Fruit fly (Drosophila melanogaster) whole organism, embryonic: ENCODE measurements around the gene chic.

Experiments
- Aef1 ChIP-seq: fragments of 200-800 bp; sonication (Bioruptor generic); IDR thresholded peaks from 3 replicates; pipeline ENCODE4 v1.3.6; 2022; ENCODE audit warnings: missing biosample characterization, missing genetic modification characterization
- B-H1 ChIP-seq: fragments of 200-800 bp; sonication (Bioruptor generic); IDR thresholded peaks from 3 replicates; pipeline ENCODE4 v1.3.6; 2022; ENCODE audit warnings: missing biosample characterization, missing genetic modification characterization
- CG10462 ChIP-seq: fragments of 200-800 bp; sonication (Bioruptor generic); optimal IDR thresholded peaks from 2 replicates; lab custom pipeline; 2016; ENCODE audit warnings: missing biosample characterization, missing genetic modification characterization
- CG11560 ChIP-seq: fragments of 200-800 bp; sonication (Bioruptor generic); IDR thresholded peaks from 3 replicates; pipeline ENCODE4 v1.3.6; 2022; ENCODE audit warnings: missing biosample characterization, missing genetic modification characterization
- CG11723 ChIP-seq: fragments of 200-800 bp; sonication (Bioruptor generic); optimal IDR thresholded peaks from 2 replicates; lab custom pipeline; 2017; ENCODE audit warnings: missing biosample characterization, mild to moderate bottlenecking, missing genetic modification characterization
- CG12104 ChIP-seq: fragments of 200-800 bp; sonication (Bioruptor generic); optimal IDR thresholded peaks from 3 replicates; lab custom pipeline; 2016; ENCODE audit warnings: missing biosample characterization, missing genetic modification characterization
- CG12744 ChIP-seq: fragments of 200-800 bp; sonication (Bioruptor generic); optimal IDR thresholded peaks from 2 replicates; lab custom pipeline; 2016; ENCODE audit warnings: missing biosample characterization, missing genetic modification characterization
- CG14050 ChIP-seq: fragments of 200-800 bp; sonication (Bioruptor generic); IDR thresholded peaks from 3 replicates; pipeline ENCODE4 v1.3.6; 2022; ENCODE audit warnings: missing biosample characterization, missing genetic modification characterization
- CG15479 ChIP-seq: fragments of 200-800 bp; sonication (Bioruptor generic); optimal IDR thresholded peaks from 3 replicates; lab custom pipeline; 2019; ENCODE audit warnings: missing biosample characterization, mild to moderate bottlenecking, missing genetic modification characterization, moderate library complexity
- CG16813 ChIP-seq: fragments of 200-800 bp; sonication (Bioruptor generic); IDR thresholded peaks from 3 replicates; pipeline ENCODE4 v1.3.6; 2022; ENCODE audit warnings: missing biosample characterization, missing genetic modification characterization; ENCODE audit not compliant: partially characterized antibody
- CG17912 ChIP-seq: fragments of 200-800 bp; sonication (Bioruptor generic); optimal IDR thresholded peaks from 2 replicates; lab custom pipeline; 2018; ENCODE audit warnings: missing biosample characterization, mild to moderate bottlenecking, missing genetic modification characterization
- CG1832 ChIP-seq: fragments of 200-800 bp; sonication (Bioruptor generic); optimal IDR thresholded peaks from 2 replicates; lab custom pipeline; 2017; ENCODE audit warnings: missing biosample characterization, mild to moderate bottlenecking, missing genetic modification characterization, inconsistent platforms
- CG18599 ChIP-seq: fragments of 200-800 bp; sonication (Bioruptor generic); optimal IDR thresholded peaks from 3 replicates; lab custom pipeline; 2017; ENCODE audit warnings: missing biosample characterization, missing genetic modification characterization, mild to moderate bottlenecking, moderate library complexity, missing genetic modification reagents
- CG18619 ChIP-seq: fragments of 200-800 bp; sonication (Bioruptor generic); optimal IDR thresholded peaks from 3 replicates; lab custom pipeline; 2017; ENCODE audit warnings: missing biosample characterization, mild to moderate bottlenecking, missing genetic modification characterization
- CG2199 ChIP-seq: fragments of 200-800 bp; sonication (Bioruptor generic); IDR thresholded peaks from 3 replicates; pipeline ENCODE4 v1.3.6; 2022; ENCODE audit warnings: missing biosample characterization, missing genetic modification characterization
- CG3407 ChIP-seq: fragments of 200-800 bp; sonication (Bioruptor generic); optimal IDR thresholded peaks from 2 replicates; lab custom pipeline; 2018; ENCODE audit warnings: missing biosample characterization, mild to moderate bottlenecking, missing genetic modification characterization
- CG6854 ChIP-seq: fragments of 200-800 bp; sonication (Bioruptor generic); optimal IDR thresholded peaks from 3 replicates; lab custom pipeline; 2017; ENCODE audit warnings: missing biosample characterization, mild to moderate bottlenecking, missing genetic modification characterization
- CG8281 ChIP-seq: fragments of 200-800 bp; sonication (Bioruptor generic); optimal IDR thresholded peaks from 2 replicates; lab custom pipeline; 2018; ENCODE audit warnings: missing biosample characterization, mild to moderate bottlenecking, missing genetic modification characterization, moderate library complexity
- CHES-1-like ChIP-seq: fragments of 200-800 bp; sonication (Bioruptor generic); optimal IDR thresholded peaks from 2 replicates; lab custom pipeline; 2016; ENCODE audit warnings: missing biosample characterization, missing genetic modification characterization
- Camta ChIP-seq: fragments of 200-800 bp; sonication (Bioruptor generic); optimal IDR thresholded peaks from 2 replicates; lab custom pipeline; 2016; ENCODE audit warnings: missing biosample characterization, missing genetic modification characterization
- Chrac-16 ChIP-seq: fragments of 200-800 bp; sonication (Bioruptor generic); optimal IDR thresholded peaks from 3 replicates; lab custom pipeline; 2016; ENCODE audit warnings: missing biosample characterization, missing genetic modification characterization
- Dip2 ChIP-seq: fragments of 200-800 bp; sonication (Bioruptor generic); IDR thresholded peaks from 2 replicates; pipeline ENCODE4 v1.3.6; 2022; ENCODE audit warnings: missing biosample characterization, missing genetic modification characterization
- Dip3 ChIP-seq: fragments of 200-800 bp; sonication (Bioruptor generic); optimal IDR thresholded peaks from 3 replicates; lab custom pipeline; 2016; ENCODE audit warnings: missing biosample characterization, missing genetic modification characterization
- Hsf ChIP-seq: fragments of 200-800 bp; sonication (Bioruptor generic); optimal IDR thresholded peaks from 3 replicates; lab custom pipeline; 2016; ENCODE audit warnings: missing biosample characterization, missing genetic modification characterization
- Mad ChIP-seq: fragments of 200-800 bp; sonication (Bioruptor generic); optimal IDR thresholded peaks from 2 replicates; lab custom pipeline; 2016; ENCODE audit warnings: missing biosample characterization, missing genetic modification characterization
- NK7.1 ChIP-seq: fragments of 200-800 bp; sonication (Bioruptor generic); optimal IDR thresholded peaks from 3 replicates; lab custom pipeline; 2016; ENCODE audit warnings: missing biosample characterization, missing genetic modification characterization
- Neu2 ChIP-seq: fragments of 200-800 bp; sonication (Bioruptor generic); optimal IDR thresholded peaks from 3 replicates; lab custom pipeline; 2016; ENCODE audit warnings: missing biosample characterization, missing genetic modification characterization, borderline replicate concordance
- Vsx1 ChIP-seq: fragments of 200-800 bp; sonication (Bioruptor generic); optimal IDR thresholded peaks from 2 replicates; lab custom pipeline; 2017; ENCODE audit warnings: missing biosample characterization, mild to moderate bottlenecking, missing genetic modification characterization, missing genetic modification reagents
- Xbp1 ChIP-seq: fragments of 200-800 bp; sonication (Bioruptor generic); optimal IDR thresholded peaks from 3 replicates; lab custom pipeline; 2016; ENCODE audit warnings: missing biosample characterization, mild to moderate bottlenecking, missing genetic modification characterization
- ab ChIP-seq: fragments of 200-800 bp; sonication (Bioruptor generic); optimal IDR thresholded peaks from 2 replicates; lab custom pipeline; 2016; ENCODE audit warnings: missing biosample characterization, missing genetic modification characterization
- abd-A ChIP-seq: fragments of 200-800 bp; sonication (Bioruptor generic); optimal IDR thresholded peaks from 3 replicates; lab custom pipeline; 2019; ENCODE audit warnings: missing biosample characterization, mild to moderate bottlenecking, missing genetic modification characterization, moderate library complexity
- aop ChIP-seq: fragments of 200-800 bp; sonication (Bioruptor generic); IDR thresholded peaks from 2 replicates; pipeline ENCODE4 v1.3.6; 2022; ENCODE audit warnings: missing biosample characterization, missing genetic modification characterization
- bbx ChIP-seq: fragments of 200-800 bp; sonication (Bioruptor generic); IDR thresholded peaks from 2 replicates; pipeline ENCODE4 v1.3.6; 2022; ENCODE audit warnings: missing biosample characterization, missing genetic modification characterization; ENCODE audit not compliant: partially characterized antibody
- cato ChIP-seq: fragments of 200-800 bp; sonication (Bioruptor generic); optimal IDR thresholded peaks from 2 replicates; lab custom pipeline; 2016; ENCODE audit warnings: missing biosample characterization, missing genetic modification characterization, borderline replicate concordance
- chn ChIP-seq: fragments of 200-800 bp; sonication (Bioruptor generic); optimal IDR thresholded peaks from 2 replicates; lab custom pipeline; 2016; ENCODE audit warnings: missing biosample characterization, missing genetic modification characterization
- crol ChIP-seq: fragments of 200-800 bp; sonication (Bioruptor generic); IDR thresholded peaks from 2 replicates; pipeline ENCODE4 v1.3.6; 2022; ENCODE audit warnings: missing biosample characterization, missing genetic modification characterization
- eve ChIP-seq, 2 experiments: fragments of >200 bp; optimal IDR thresholded peaks; 2 replicates each; lab custom pipeline; 2017; ENCODE audit warnings: missing biosample characterization in 2 of 2, missing genetic modification characterization in 2 of 2
- fd102C ChIP-seq: fragments of 200-800 bp; sonication (Bioruptor generic); optimal IDR thresholded peaks from 2 replicates; lab custom pipeline; 2018; ENCODE audit warnings: missing biosample characterization, mild to moderate bottlenecking, missing genetic modification characterization, moderate library complexity
- fru ChIP-seq: fragments of >200 bp; optimal IDR thresholded peaks from 2 replicates; lab custom pipeline; 2017
- fu2 ChIP-seq: fragments of 200-800 bp; sonication (Bioruptor generic); optimal IDR thresholded peaks from 2 replicates; lab custom pipeline; 2016; ENCODE audit warnings: missing biosample characterization, missing genetic modification characterization
- lab ChIP-seq: fragments of 200-800 bp; sonication (Bioruptor generic); optimal IDR thresholded peaks from 3 replicates; lab custom pipeline; 2017; ENCODE audit warnings: missing biosample characterization, missing genetic modification characterization, mild to moderate bottlenecking, moderate library complexity, missing genetic modification reagents
- nerfin-2 ChIP-seq: fragments of 200-800 bp; sonication (Bioruptor generic); IDR thresholded peaks from 2 replicates; pipeline ENCODE4 v1.3.6; 2022; ENCODE audit warnings: missing biosample characterization, missing genetic modification characterization; ENCODE audit not compliant: partially characterized antibody
- rib ChIP-seq: fragments of 200-800 bp; sonication (Bioruptor generic); IDR thresholded peaks from 2 replicates; pipeline ENCODE4 v1.3.6; 2022; ENCODE audit warnings: missing biosample characterization, missing genetic modification characterization
- row ChIP-seq: fragments of 200-800 bp; sonication (Bioruptor generic); IDR thresholded peaks from 3 replicates; pipeline ENCODE4 v1.3.6; 2022; ENCODE audit warnings: missing biosample characterization, missing genetic modification characterization
- run ChIP-seq: fragments of 200-800 bp; sonication (Bioruptor generic); optimal IDR thresholded peaks from 3 replicates; lab custom pipeline; 2018; ENCODE audit warnings: missing biosample characterization, mild to moderate bottlenecking, missing genetic modification characterization
- sim ChIP-seq: fragments of 200-800 bp; sonication (Bioruptor generic); IDR thresholded peaks from 2 replicates; pipeline ENCODE4 v1.3.6; 2022; ENCODE audit warnings: missing biosample characterization, missing genetic modification characterization
- so ChIP-seq: fragments of 200-800 bp; sonication (Bioruptor generic); IDR thresholded peaks from 3 replicates; pipeline ENCODE4 v1.3.6; 2022; ENCODE audit warnings: missing biosample characterization, missing genetic modification characterization
- twi ChIP-seq: fragments of 200-800 bp; optimal IDR thresholded peaks from 2 replicates; lab custom pipeline; 2019; ENCODE audit warnings: missing biosample characterization, mild to moderate bottlenecking, missing genetic modification characterization, moderate library complexity
- usp ChIP-seq: fragments of >200 bp; optimal IDR thresholded peaks from 2 replicates; lab custom pipeline; 2017; ENCODE audit warnings: missing biosample characterization, missing genetic modification characterization
- vfl ChIP-seq: fragments of 200-800 bp; sonication (Bioruptor generic); optimal IDR thresholded peaks from 2 replicates; lab custom pipeline; 2016; ENCODE audit warnings: missing biosample characterization, missing genetic modification characterization
- zen2 ChIP-seq: fragments of 200-800 bp; sonication (Bioruptor generic); IDR thresholded peaks from 3 replicates; pipeline ENCODE4 v1.3.6; 2022; ENCODE audit warnings: missing biosample characterization, missing genetic modification characterization; ENCODE audit not compliant: partially characterized antibody

chic gene

DNA sequence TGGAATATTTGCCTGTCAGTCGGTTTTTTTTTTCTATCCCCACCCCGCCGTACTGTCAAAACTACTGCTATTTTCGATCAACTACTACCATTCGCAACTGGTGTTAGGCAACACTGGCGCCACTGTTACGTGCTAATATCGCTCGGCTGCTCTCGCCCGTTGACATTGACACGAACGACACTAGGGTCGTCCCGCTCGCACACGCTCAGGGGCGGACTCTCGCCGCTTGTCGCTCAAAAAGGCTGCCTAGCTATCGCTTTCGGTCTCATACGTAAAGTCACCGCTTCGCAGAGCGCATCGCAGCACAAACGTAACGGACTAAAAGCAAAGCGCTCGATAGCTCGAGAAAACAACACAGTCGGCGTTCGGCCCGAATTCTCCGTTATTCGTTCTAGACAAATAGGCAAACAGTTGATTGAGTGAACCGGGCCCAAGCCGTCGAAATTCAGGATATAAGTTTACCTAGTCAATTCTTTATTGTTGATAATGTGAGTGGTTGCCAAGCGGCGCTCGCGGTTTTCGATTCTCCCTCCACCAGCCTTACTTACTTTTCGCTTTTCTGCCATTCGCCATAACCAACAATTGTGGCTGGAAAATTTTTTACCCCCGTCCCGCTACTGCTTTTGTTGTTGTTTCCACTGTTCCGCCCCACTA is 1.6 kb upstream of the chic start (continued):
- TF ChIP-seq ab = no peak
- no peak for TF ChIP-seq CG2199 (GFP tag; lab: Robert Waterston, UW)
- TF ChIP-seq CHES-1-like (GFP tag; lab: Kevin White, UChicago) = peak; percentile 56
- TF ChIP-seq fu2 (GFP tag; lab: Kevin White, UChicago) = peak; percentile 26
- TF ChIP-seq fru (lab: Kevin White, UChicago) = no peak
- no peak for TF ChIP-seq Dip2
- no peak for TF ChIP-seq CG3407 (GFP tag; lab: Kevin White, UChicago)
- TF ChIP-seq fd102C (GFP tag; lab: Kevin White, UChicago) = no peak
- TF ChIP-seq CG18619 = peak; percentile 26
- no peak for TF ChIP-seq CG15479 (GFP tag; lab: Kevin White, UChicago)
- TF ChIP-seq NK7.1 (GFP tag; lab: Kevin White, UChicago) = peak; percentile 33
- peak; percentile 15 for TF ChIP-seq twi (tag; lab: Kevin White, UChicago)
- TF ChIP-seq Chrac-16 (GFP tag; lab: Kevin White, UChicago) = no peak
- TF ChIP-seq B-H1 (GFP tag; lab: Robert Waterston, UW) = no peak
- TF ChIP-seq CG16813 (GFP tag; lab: Robert Waterston, UW) = no peak
- TF ChIP-seq Aef1 = no peak
- TF ChIP-seq CG17912 (GFP tag; lab: Kevin White, UChicago) = peak; percentile 15
- TF ChIP-seq Xbp1 (GFP tag; lab: Kevin White, UChicago) = peak; percentile 26
- peak; percentile 51 for TF ChIP-seq CG18599
- TF ChIP-seq bbx (GFP tag; lab: Robert Waterston, UW) = no peak
- TF ChIP-seq Neu2 = no peak
- peak; percentile 38 for TF ChIP-seq chn (GFP tag; lab: Kevin White, UChicago)
- TF ChIP-seq cato (GFP tag; lab: Kevin White, UChicago) = no peak
- TF ChIP-seq CG8281 = no peak
- no peak for TF ChIP-seq CG14050
- no peak for TF ChIP-seq row (GFP tag; lab: Robert Waterston, UW)
- TF ChIP-seq nerfin-2 (GFP tag; lab: Robert Waterston, UW) = no peak
- no peak for TF ChIP-seq Mad (GFP tag; lab: Kevin White, UChicago)
- no peak for TF ChIP-seq CG10462 (GFP tag; lab: Kevin White, UChicago)
- no peak for TF ChIP-seq aop (GFP tag; lab: Robert Waterston, UW)
- no peak for TF ChIP-seq so (GFP tag; lab: Robert Waterston, UW)
- peak; percentile 12 for TF ChIP-seq Hsf
- no peak for TF ChIP-seq run (tag; lab: Kevin White, UChicago)
- no peak for TF ChIP-seq Vsx1 (GFP tag; lab: Kevin White, UChicago)
- TF ChIP-seq CG11560 (tag; lab: Robert Waterston, UW) = no peak
- peak; percentile 96 for TF ChIP-seq CG1832
- TF ChIP-seq CG11723 (GFP tag; lab: Kevin White, UChicago) = peak; percentile 45
- TF ChIP-seq Dip3 (GFP tag; lab: Kevin White, UChicago) = peak; percentile 69
- peak; percentile 2 for TF ChIP-seq CG6854 (GFP tag; lab: Kevin White, UChicago)
- TF ChIP-seq eve (GFP tag; optimal IDR thresholded peaks at IDR 0.05; lab: Kevin White, UChicago) = no peak
- no peak for TF ChIP-seq crol (GFP tag; lab: Robert Waterston, UW)
- TF ChIP-seq rib (GFP tag; lab: Robert Waterston, UW) = no peak
- TF ChIP-seq CG12744 (GFP tag; lab: Kevin White, UChicago) = peak; percentile 20
- no peak for TF ChIP-seq zen2
- no peak for TF ChIP-seq usp
- no peak for TF ChIP-seq sim (GFP tag; lab: Robert Waterston, UW)
- peak; percentile 39 for TF ChIP-seq lab (GFP tag; lab: Kevin White, UChicago)
- TF ChIP-seq vfl (GFP tag; lab: Kevin White, UChicago) = no peak
- TF ChIP-seq Camta (GFP tag; lab: Kevin White, UChicago) = peak; percentile 28
- TF ChIP-seq abd-A = no peak
- TF ChIP-seq CG12104 (GFP tag; lab: Kevin White, UChicago) = no peak
